Worm (Caenorhabditis elegans) whole organism, midembryonic: ENCODE results near the gene trp-1.

ENCODE experiments used
- T22C8.4 ChIP-seq: fragments of 200-800 bp; sonication (Bioruptor generic); IDR thresholded peaks from 2 replicates; pipeline ENCODE4 v1.3.6; 2022; ENCODE audit warnings: missing genetic modification characterization, missing compliant biosample characterization
- cog-1 ChIP-seq: sonication (generic microtip); optimal IDR thresholded peaks from 2 replicates; lab custom pipeline; 2016; ENCODE audit warnings: missing genetic modification characterization, missing compliant biosample characterization
- flt-1 ChIP-seq: fragments of 200-800 bp; sonication (Bioruptor generic); IDR thresholded peaks from 2 replicates; pipeline ENCODE4 v1.3.6; 2022; ENCODE audit warnings: missing genetic modification characterization, missing compliant biosample characterization
- klf-2 ChIP-seq: fragments of 200-800 bp; sonication (Bioruptor generic); conservative IDR thresholded peaks from 2 replicates; pipeline ENCODE4 v1.3.6; 2022; ENCODE audit warnings: missing genetic modification reagents, missing genetic modification characterization, missing compliant biosample characterization
- med-1 ChIP-seq: sonication (generic microtip); optimal IDR thresholded peaks from 2 replicates; lab custom pipeline; 2017; ENCODE audit warnings: missing genetic modification characterization, mild to moderate bottlenecking, missing compliant biosample characterization, antibody characterized with exemption, missing genetic modification reagents; ENCODE audit not compliant: insufficient read depth
- ref-1 ChIP-seq: fragments of 200-800 bp; sonication (Bioruptor generic); conservative IDR thresholded peaks from 2 replicates; pipeline ENCODE4 v1.3.6; 2022; ENCODE audit warnings: missing genetic modification reagents, missing genetic modification characterization, missing compliant biosample characterization
- tab-1 ChIP-seq: fragments of 200-800 bp; sonication (Bioruptor generic); IDR thresholded peaks from 2 replicates; pipeline ENCODE4 v1.3.6; 2022; ENCODE audit warnings: missing genetic modification characterization, missing compliant biosample characterization
- ztf-23 ChIP-seq: fragments of 200-800 bp; sonication (Bioruptor generic); IDR thresholded peaks from 2 replicates; pipeline ENCODE4 v1.3.6; 2022; ENCODE audit warnings: missing genetic modification reagents, missing genetic modification characterization, missing compliant biosample characterization
- ztf-29 ChIP-seq: fragments of 200-800 bp; sonication (Bioruptor generic); IDR thresholded peaks from 2 replicates; pipeline ENCODE4 v1.3.6; 2022; ENCODE audit warnings: missing genetic modification reagents, missing genetic modification characterization, missing compliant biosample characterization

- TF ChIP-seq med-1 (GFP tag; lab: Kevin White, UChicago) (no peak), tab-1 (0 out of 2 replicates have a peak, but pooled peaks have one; percentile 46), T22C8.4 (GFP tag; lab: Robert Waterston, UW) (no peak), klf-2 (GFP tag; lab: Robert Waterston, UW) (0 out of 2 replicates have a peak, but pooled peaks have one; percentile 48), ztf-29 (no peak), flt-1 (no peak), cog-1 (no peak), ztf-23 (GFP tag; lab: Robert Waterston, UW) (no peak), ref-1 (GFP tag; lab: Robert Waterston, UW) (no peak)
These were observed 5.9 kb upstream of the trp-1 start for ce11 chrIII:8529002-8529401.
